Worm (Caenorhabditis elegans) whole organism, L4 larva: ENCODE data around the gene mans-4.

Experiments used
- ceh-20 ChIP-seq: fragments of 200-800 bp; sonication (Bioruptor generic); IDR thresholded peaks from 2 replicates; pipeline ENCODE4 v1.3.6; 2022; ENCODE audit warnings: missing genetic modification reagents, missing genetic modification characterization, missing compliant biosample characterization
- egl-27 ChIP-seq: sonication (generic microtip); optimal IDR thresholded peaks from 3 replicates; lab custom pipeline; 2017; ENCODE audit warnings: missing biosample characterization, missing genetic modification reagents, missing genetic modification characterization
- gei-8 ChIP-seq: fragments of 200-800 bp; sonication (Bioruptor generic); optimal IDR thresholded peaks from 2 replicates; lab custom pipeline; 2018; ENCODE audit warnings: mild to moderate bottlenecking, missing genetic modification characterization, missing compliant biosample characterization
- hmg-1.1 ChIP-seq: fragments of 200-800 bp; sonication (Bioruptor generic); IDR thresholded peaks from 2 replicates; pipeline ENCODE4 v1.3.6; 2022; ENCODE audit warnings: missing genetic modification reagents, missing genetic modification characterization, missing compliant biosample characterization
- lin-38 ChIP-seq: fragments of 200-800 bp; sonication (Bioruptor generic); IDR thresholded peaks from 2 replicates; pipeline ENCODE4 v1.3.6; 2022; ENCODE audit warnings: missing genetic modification reagents, missing genetic modification characterization, missing compliant biosample characterization
- mxl-3 ChIP-seq: fragments of 200-800 bp; sonication (Bioruptor generic); optimal IDR thresholded peaks from 2 replicates; lab custom pipeline; 2018; ENCODE audit warnings: mild to moderate bottlenecking, missing genetic modification characterization, missing compliant biosample characterization
- nhr-28 ChIP-seq: fragments of 150-350 bp; optimal IDR thresholded peaks from 2 replicates; lab custom pipeline; 2014; ENCODE audit warnings: missing biosample characterization, missing genetic modification characterization
- skn-1 ChIP-seq: fragments of 150-350 bp; optimal IDR thresholded peaks from 2 replicates; lab custom pipeline; 2014; ENCODE audit warnings: missing biosample characterization, missing genetic modification characterization
- unc-62 ChIP-seq, 3 experiments: fragments of 150-350 bp in 1 of 3; sonication (generic microtip); optimal IDR thresholded peaks in 2 of 3; peaks in 1 of 3; 1 replicate in 1 of 3; 2 replicates in 2 of 3; lab custom pipeline; 2014 to 2017; ENCODE audit warnings: missing biosample characterization in 3 of 3, missing genetic modification characterization in 3 of 3, missing genetic modification reagents in 3 of 3, missing genotype in 1 of 3
- ztf-11 ChIP-seq: fragments of 150-350 bp; optimal IDR thresholded peaks from 2 replicates; lab custom pipeline; 2014; ENCODE audit warnings: missing biosample characterization, missing genetic modification characterization

DNA sequence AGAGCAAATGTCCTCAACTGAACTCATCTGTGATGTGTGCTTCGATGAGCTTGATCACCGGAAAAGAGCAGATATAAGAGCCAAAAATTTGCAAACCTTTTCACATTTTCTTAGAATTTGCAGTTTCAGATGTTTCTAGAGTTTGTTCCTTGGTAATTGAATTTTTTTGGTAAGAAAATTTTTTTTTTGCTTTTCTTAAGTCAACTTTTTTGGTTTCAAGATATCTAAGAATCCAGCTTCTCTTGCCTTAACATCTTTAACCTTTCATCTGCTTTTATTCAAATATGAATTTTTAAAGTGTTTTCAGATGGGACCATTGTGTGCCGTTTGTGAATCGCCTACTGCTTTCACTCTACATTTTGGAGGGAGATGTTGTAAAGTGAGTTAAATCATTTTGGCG, 8.7 kb downstream of the mans-4 start, which contains the start of gene nhr-11:
- TF ChIP-seq unc-62 (GFP tag; optimal IDR thresholded peaks at IDR 0.05 in 1 of 2; lab: Kevin White, UChicago) (no peak), unc-62 (tag; optimal IDR thresholded peaks at IDR 0.05; lab: Kevin White, UChicago) (no peak), skn-1 (tag; lab: Kevin White, UChicago) (no peak), ztf-11 (tag; lab: Kevin White, UChicago) (no peak), lin-38 (no peak), nhr-28 (no peak), hmg-1.1 (no peak), ceh-20 (GFP tag; lab: Robert Waterston, UW) (no peak), gei-8 (no peak), egl-27 (tag; lab: Kevin White, UChicago) (no peak), mxl-3 (no peak)
